Worm (Caenorhabditis elegans): ENCODE measurements around the gene T26H5.14.

Gene T26H5.14

DNA sequence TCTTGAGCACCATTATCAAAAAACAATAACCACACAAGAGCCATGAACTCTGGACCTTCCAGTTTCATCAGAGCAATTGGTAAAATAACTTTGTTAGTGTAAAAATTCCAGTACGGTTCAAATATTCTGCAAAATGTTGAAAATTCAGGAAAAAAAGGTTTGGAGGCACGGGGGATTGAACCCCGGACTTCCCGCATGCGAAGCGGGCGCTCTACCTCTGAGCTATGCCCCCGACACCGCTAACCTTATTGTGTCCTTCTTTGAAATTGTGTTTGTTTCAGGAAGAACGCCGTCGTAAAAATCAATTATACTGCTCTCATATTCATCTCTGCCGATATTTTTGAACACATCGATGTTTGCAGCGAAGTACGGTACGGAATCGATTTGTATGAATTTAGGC lies 30.9 kb downstream of the T26H5.14 start (continued):
- TF ChIP-seq elt-3 (tag; optimal IDR thresholded peaks at IDR 0.05), result no peak

DNA sequence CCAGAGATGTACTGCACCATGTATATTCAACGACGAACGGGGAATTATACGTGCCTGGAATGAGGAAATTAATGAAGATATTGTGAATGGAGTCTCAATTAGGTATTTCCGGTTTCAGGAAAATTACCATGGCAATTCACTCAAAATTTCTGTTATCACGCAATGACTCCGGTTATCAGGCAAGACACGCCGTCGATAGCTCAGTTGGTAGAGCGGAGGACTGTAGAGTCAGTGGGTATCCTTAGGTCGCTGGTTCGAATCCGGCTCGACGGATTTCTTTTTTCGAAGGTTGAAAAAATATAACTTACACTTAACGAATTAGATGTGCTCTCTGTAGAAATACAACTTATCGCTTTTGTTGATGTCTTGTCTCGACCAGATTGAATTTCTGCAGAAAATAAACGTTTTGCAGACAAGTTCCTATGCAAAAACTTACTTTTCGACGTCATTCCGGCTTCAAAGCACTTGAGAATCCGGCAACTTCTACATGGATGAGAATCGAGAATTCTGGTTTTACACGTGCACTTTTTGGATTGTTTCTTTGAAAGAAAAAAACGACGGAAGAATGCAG lies 31.6 kb downstream of the T26H5.14 start:
- TF ChIP-seq Y116A8C.19 (tag; optimal IDR thresholded peaks at IDR 0.05; ENCODE audit: borderline replicate concordance) (no peak), C16A3.4 (tag; optimal IDR thresholded peaks at IDR 0.05) (no peak), snpc-4 (tag; optimal IDR thresholded peaks at IDR 0.05) (no peak), nhr-19 (GFP tag; conservative IDR thresholded peaks at IDR 0.05) (no peak), lsy-2 (tag; optimal IDR thresholded peaks at IDR 0.05) (no peak), hlh-4 (tag; optimal IDR thresholded peaks at IDR 0.05) (no peak), xbp-1 (tag; optimal IDR thresholded peaks at IDR 0.05) (no peak), nhr-76 (tag; optimal IDR thresholded peaks at IDR 0.05) (no peak), grh-1 (GFP tag; IDR thresholded peaks at IDR 0.05) (no peak), elt-2 (tag; optimal IDR thresholded peaks at IDR 0.05) (no peak), fkh-8 (tag; optimal IDR thresholded peaks at IDR 0.05) (no peak), jun-1 (tag; optimal IDR thresholded peaks at IDR 0.05) (no peak)

DNA sequence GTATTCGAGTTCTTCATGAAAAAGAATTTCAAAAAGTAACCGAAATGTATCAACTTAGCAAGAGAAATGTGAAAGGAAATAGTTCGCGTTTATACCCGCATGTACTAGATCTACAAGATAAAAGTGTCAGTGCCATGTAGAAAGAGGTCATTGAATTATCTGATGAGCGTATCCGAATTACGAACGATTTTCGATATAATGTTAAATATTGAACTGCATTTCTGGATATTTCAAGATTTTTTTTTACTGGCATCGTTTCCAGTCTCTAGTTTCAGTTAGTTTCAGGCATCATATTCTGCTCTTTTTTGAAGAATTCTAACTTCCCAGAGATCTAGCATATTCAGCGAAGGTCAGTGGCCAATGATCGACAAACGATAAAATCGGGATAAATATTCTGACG lies 32.4 kb downstream of the T26H5.14 start, which contains the start of gene nhr-150:
nhr-150 (minus strand) TSS at position 92 of the 400 bp plus-strand sequence.
- no peak for TF ChIP-seq lin-15B (tag; optimal IDR thresholded peaks at IDR 0.05)
- no peak for TF ChIP-seq ztf-11 (tag; optimal IDR thresholded peaks at IDR 0.05)
- no peak for TF ChIP-seq nhr-71 (tag; optimal IDR thresholded peaks at IDR 0.05)
- no peak for TF ChIP-seq unc-130 (tag; optimal IDR thresholded peaks at IDR 0.05)
- TF ChIP-seq hlh-4 (tag; optimal IDR thresholded peaks at IDR 0.05), result no peak
- TF ChIP-seq aly-2 (tag; optimal IDR thresholded peaks at IDR 0.05), result no peak
- no peak for TF ChIP-seq F16B12.6 (tag; optimal IDR thresholded peaks at IDR 0.05)
- TF ChIP-seq ets-5 (GFP tag; IDR thresholded peaks at IDR 0.05), result no peak
- no peak for TF ChIP-seq fkh-4 (tag; optimal IDR thresholded peaks at IDR 0.05; ENCODE audit: borderline replicate concordance)
- TF ChIP-seq lin-13 (GFP tag; optimal IDR thresholded peaks at IDR 0.05), result no peak

DNA sequence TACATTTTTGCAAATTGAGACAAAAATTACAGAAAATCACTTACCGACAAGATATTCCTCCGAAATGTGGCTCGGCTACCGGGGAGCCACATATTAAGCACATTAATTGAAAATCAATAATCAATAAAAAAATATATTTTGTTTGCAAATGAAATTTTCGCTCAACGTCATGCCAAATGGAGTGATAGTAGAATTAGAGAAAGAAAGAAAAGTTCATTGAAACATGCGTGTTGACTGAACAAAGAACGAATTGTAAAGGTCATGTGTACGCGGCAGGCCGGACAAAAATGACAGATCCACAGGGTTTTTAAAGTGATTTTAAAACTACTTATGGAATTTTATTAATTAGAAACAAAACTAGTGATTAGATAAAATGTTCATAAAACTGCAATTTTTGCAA lies 34.6 kb downstream of the T26H5.14 start:
- TF ChIP-seq xbp-1 (tag; optimal IDR thresholded peaks at IDR 0.05) (no peak), ces-1 (GFP tag; optimal IDR thresholded peaks at IDR 0.05) (no peak), lin-35 (GFP tag; optimal IDR thresholded peaks at IDR 0.05) (peak in 1 of 2 experiments; percentile 43), sox-4 (tag; optimal IDR thresholded peaks at IDR 0.05) (no peak), isw-1 (GFP tag; IDR thresholded peaks at IDR 0.05) (no peak), lin-13 (GFP tag; optimal IDR thresholded peaks at IDR 0.05) (no peak), egl-27 (tag; optimal IDR thresholded peaks at IDR 0.05) (no peak), unc-62 (GFP tag; optimal IDR thresholded peaks at IDR 0.05) (no peak), aly-2 (tag; optimal IDR thresholded peaks at IDR 0.05) (no peak), nhr-71 (tag; optimal IDR thresholded peaks at IDR 0.05) (no peak), nhr-84 (tag; optimal IDR thresholded peaks at IDR 0.05) (no peak), nhr-20 (tag; optimal IDR thresholded peaks at IDR 0.05) (peak; percentile 39), C04F5.9 (tag; optimal IDR thresholded peaks at IDR 0.05) (no peak), nhr-237 (tag; optimal IDR thresholded peaks at IDR 0.05) (no peak), nhr-85 (tag) (peak; percentile 36), mef-2 (tag; optimal IDR thresholded peaks at IDR 0.05) (no peak), nhr-19 (GFP tag; conservative IDR thresholded peaks at IDR 0.05) (peak; percentile 27; the same call in 1 of the 2 replicates), unc-30 (tag; optimal IDR thresholded peaks at IDR 0.05) (no peak), tlp-1 (tag; optimal IDR thresholded peaks at IDR 0.05) (no peak), C34B4.2 (tag; optimal IDR thresholded peaks at IDR 0.05) (no peak), fkh-10 (GFP tag; optimal IDR thresholded peaks at IDR 0.05) (no peak), fkh-8 (tag; optimal IDR thresholded peaks at IDR 0.05) (no peak), nhr-11 (tag; optimal IDR thresholded peaks at IDR 0.05) (no peak), jun-1 (tag; optimal IDR thresholded peaks at IDR 0.05) (no peak), ceh-63 (GFP tag; optimal IDR thresholded peaks at IDR 0.05) (no peak), elt-3 (tag; optimal IDR thresholded peaks at IDR 0.05) (peak in 1 of 6 experiments; percentile 9), lin-39 (tag; optimal IDR thresholded peaks at IDR 0.05) (no peak), pag-3 (tag; optimal IDR thresholded peaks at IDR 0.05; ENCODE audit: borderline replicate concordance, insufficient read depth) (no peak), blmp-1 (tag; optimal IDR thresholded peaks at IDR 0.05) (peak; percentile 45), nhr-47 (tag; optimal IDR thresholded peaks at IDR 0.05) (no peak), ama-1 (optimal IDR thresholded peaks at IDR 0.05) (no peak), unc-130 (tag; optimal IDR thresholded peaks at IDR 0.05) (no peak), zag-1 (tag; optimal IDR thresholded peaks at IDR 0.05) (no peak), efl-3 (GFP tag; optimal IDR thresholded peaks at IDR 0.05) (no peak), hlh-4 (tag; optimal IDR thresholded peaks at IDR 0.05) (no peak)
